Worm (Caenorhabditis elegans): ENCODE data around the gene Y17G7B.22.

- TF ChIP-seq D1046.2 (GFP tag; IDR thresholded peaks at IDR 0.05) (no peak), pha-4 (GFP tag; IDR thresholded peaks at IDR 0.05) (no peak), pha-4 (tag; optimal IDR thresholded peaks at IDR 0.05) (no peak), lsy-2 (tag; optimal IDR thresholded peaks at IDR 0.05) (no peak), lin-13 (GFP tag; optimal IDR thresholded peaks at IDR 0.05) (no peak), snpc-4 (tag; optimal IDR thresholded peaks at IDR 0.05) (no peak), F37D6.2 (tag; optimal IDR thresholded peaks at IDR 0.05) (no peak), R02D3.7 (tag; optimal IDR thresholded peaks at IDR 0.05) (no peak), ceh-20 (GFP tag; IDR thresholded peaks at IDR 0.05) (no peak), nhr-237 (tag; optimal IDR thresholded peaks at IDR 0.05) (no peak), ztf-11 (tag; optimal IDR thresholded peaks at IDR 0.05) (no peak), lir-3 (tag; optimal IDR thresholded peaks at IDR 0.05) (no peak), Y5F2A.4 (GFP tag; optimal IDR thresholded peaks at IDR 0.05) (no peak), egl-43 (GFP tag; IDR thresholded peaks at IDR 0.05) (no peak), lin-38 (GFP tag; IDR thresholded peaks at IDR 0.05) (no peak)
Observed at ce11 chrII:12039039-12039438, 28.8 kb upstream of the Y17G7B.22 start, which contains the start of gene tpi-1.

All from whole organism, L4 larva.